Worm (Caenorhabditis elegans): ENCODE measurements around the gene ify-1.

The ify-1 gene

ce11 chrII:5016144-5016543 lies 38.8 kb downstream of the ify-1 start:
- TF ChIP-seq alr-1 (tag; optimal IDR thresholded peaks at IDR 0.05; ENCODE audit: borderline replicate concordance) (no peak), egl-13 (tag; optimal IDR thresholded peaks at IDR 0.05) (no peak), lir-3 (tag; optimal IDR thresholded peaks at IDR 0.05; ENCODE audit: poor library complexity) (no peak), ztf-11 (tag; optimal IDR thresholded peaks at IDR 0.05) (no peak), pax-3 (tag; optimal IDR thresholded peaks at IDR 0.05) (no peak), unc-130 (tag; optimal IDR thresholded peaks at IDR 0.05) (no peak), fkh-8 (tag; optimal IDR thresholded peaks at IDR 0.05) (no peak), aly-2 (tag; optimal IDR thresholded peaks at IDR 0.05) (no peak), unc-62 (GFP tag; optimal IDR thresholded peaks at IDR 0.05) (no peak), nhr-71 (tag; optimal IDR thresholded peaks at IDR 0.05) (no peak), hlh-4 (tag; optimal IDR thresholded peaks at IDR 0.05) (no peak)

ce11 chrII:5014399-5014798 lies 40.6 kb downstream of the ify-1 start, which contains the start of gene F59A6.2:
Gene F59A6.2, plus strand, starts transcription at chrII:5014699.
- TF ChIP-seq ztf-11 (tag; optimal IDR thresholded peaks at IDR 0.05) = no peak
- no peak for TF ChIP-seq lir-3 (tag; optimal IDR thresholded peaks at IDR 0.05; ENCODE audit: poor library complexity)
- TF ChIP-seq nhr-84 (tag; optimal IDR thresholded peaks at IDR 0.05) = no peak
- no peak for TF ChIP-seq hlh-17 (GFP tag; optimal IDR thresholded peaks at IDR 0.05; ENCODE audit: borderline replicate concordance)
- no peak for TF ChIP-seq mdl-1 (tag; optimal IDR thresholded peaks at IDR 0.05)
- no peak for TF ChIP-seq nhr-77 (tag; optimal IDR thresholded peaks at IDR 0.05)
- TF ChIP-seq Y116A8C.19 (tag; optimal IDR thresholded peaks at IDR 0.05; ENCODE audit: borderline replicate concordance) = no peak
- TF ChIP-seq unc-86 (tag; optimal IDR thresholded peaks at IDR 0.05) = no peak
- no peak for TF ChIP-seq nhr-28 (tag; optimal IDR thresholded peaks at IDR 0.05)
- no peak for TF ChIP-seq aly-2 (tag; optimal IDR thresholded peaks at IDR 0.05)
- no peak for TF ChIP-seq snu-23 (GFP tag; optimal IDR thresholded peaks at IDR 0.05)
- TF ChIP-seq ceh-90 (tag; optimal IDR thresholded peaks at IDR 0.05) = no peak
- TF ChIP-seq unc-98 (GFP tag; IDR thresholded peaks at IDR 0.05) = no peak
- no peak for TF ChIP-seq nhr-76 (tag; optimal IDR thresholded peaks at IDR 0.05)

DNA sequence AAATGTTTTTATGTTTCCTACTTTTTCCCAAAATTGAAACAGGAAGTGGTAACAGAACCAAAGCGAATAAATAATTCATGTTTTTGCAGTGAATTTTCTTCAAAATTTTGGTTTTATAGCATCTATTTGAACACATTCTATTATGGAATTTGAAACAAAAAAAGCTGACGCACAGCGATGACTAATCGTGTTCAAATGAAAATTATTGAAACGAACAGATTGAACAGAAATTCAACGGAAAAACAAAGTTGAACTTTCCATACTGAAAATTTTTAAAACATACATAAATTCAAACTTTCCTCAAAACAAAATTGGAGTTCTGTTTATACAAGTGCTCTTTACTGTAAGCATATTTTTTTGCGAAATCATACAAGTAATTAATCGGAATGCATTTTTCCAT lies 43.0 kb downstream of the ify-1 start, which contains the start of gene F59A6.12:
F59A6.12 (minus strand) TSS at position 101 of the 400 bp plus-strand sequence.
- TF ChIP-seq nhr-11 (tag; optimal IDR thresholded peaks at IDR 0.05) (no peak), tlp-1 (tag; optimal IDR thresholded peaks at IDR 0.05) (no peak), ztf-11 (tag; optimal IDR thresholded peaks at IDR 0.05) (no peak), ces-1 (GFP tag; optimal IDR thresholded peaks at IDR 0.05) (no peak), nhr-12 (tag; optimal IDR thresholded peaks at IDR 0.05) (no peak), dpl-1 (GFP tag; optimal IDR thresholded peaks at IDR 0.05) (no peak), C16A3.4 (tag; optimal IDR thresholded peaks at IDR 0.05) (no peak), snu-23 (GFP tag; optimal IDR thresholded peaks at IDR 0.05) (no peak), mef-2 (tag; optimal IDR thresholded peaks at IDR 0.05) (no peak), fkh-4 (tag; optimal IDR thresholded peaks at IDR 0.05; ENCODE audit: borderline replicate concordance) (no peak), unc-86 (tag; optimal IDR thresholded peaks at IDR 0.05) (no peak), ceh-63 (GFP tag; optimal IDR thresholded peaks at IDR 0.05) (no peak), hlh-17 (GFP tag; optimal IDR thresholded peaks at IDR 0.05; ENCODE audit: borderline replicate concordance) (no peak), sox-4 (tag; optimal IDR thresholded peaks at IDR 0.05) (no peak), unc-30 (tag; optimal IDR thresholded peaks at IDR 0.05) (no peak), jun-1 (tag; optimal IDR thresholded peaks at IDR 0.05) (no peak)

- TF ChIP-seq ceh-8 (GFP tag; optimal IDR thresholded peaks at IDR 0.05) = no peak
- TF ChIP-seq egl-27 (tag; optimal IDR thresholded peaks at IDR 0.05) = no peak
- TF ChIP-seq vab-15 (tag; optimal IDR thresholded peaks at IDR 0.05) = no peak
- no peak for TF ChIP-seq lsy-2 (tag; optimal IDR thresholded peaks at IDR 0.05)
- TF ChIP-seq nhr-12 (tag; optimal IDR thresholded peaks at IDR 0.05) = no peak
Observed at ce11 chrII:5008033-5008432, 46.9 kb downstream of the ify-1 start, which contains the start of gene F59A6.3. Gene F59A6.3, plus strand, starts transcription at chrII:5008333.
